Worm (Caenorhabditis elegans): ENCODE data around the gene F14B8.6.

Gene F14B8.6

ce11 chrX:6946789-6947188, 14.6 kb upstream of the F14B8.6 start:
- TF ChIP-seq T22C8.4 (GFP tag; IDR thresholded peaks at IDR 0.05), result no peak
- no peak for TF ChIP-seq cog-1 (tag; optimal IDR thresholded peaks at IDR 0.05)
- no peak for TF ChIP-seq klf-2 (GFP tag; conservative IDR thresholded peaks at IDR 0.05)
- TF ChIP-seq tab-1 (GFP tag; IDR thresholded peaks at IDR 0.05), result no peak
- no peak for TF ChIP-seq ref-1 (GFP tag; conservative IDR thresholded peaks at IDR 0.05)
- no peak for TF ChIP-seq flt-1 (GFP tag; IDR thresholded peaks at IDR 0.05)
- TF ChIP-seq med-1 (GFP tag; optimal IDR thresholded peaks at IDR 0.05; ENCODE audit: insufficient read depth), result no peak
- no peak for TF ChIP-seq ztf-29 (GFP tag; IDR thresholded peaks at IDR 0.05)
- TF ChIP-seq ztf-23 (GFP tag; IDR thresholded peaks at IDR 0.05), result no peak

DNA sequence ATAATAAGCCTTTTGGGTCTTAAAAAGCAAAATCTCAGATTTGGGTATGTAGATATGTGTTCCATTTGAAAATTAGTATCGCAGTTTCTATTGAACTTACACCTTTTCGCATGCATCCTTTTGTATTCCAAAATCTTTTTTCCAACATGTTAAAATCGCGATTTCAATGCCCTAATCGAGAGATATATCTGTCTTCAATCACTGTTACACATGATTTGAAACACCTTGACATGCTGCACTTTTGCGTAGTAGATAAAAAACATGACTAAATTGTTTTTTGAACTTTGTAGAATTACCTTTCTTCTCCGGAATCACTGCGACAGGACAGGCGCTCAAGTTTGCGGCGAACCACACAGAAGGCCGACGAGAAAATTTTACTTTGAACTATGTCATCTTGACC, 9.5 kb upstream of the F14B8.6 start:
- no peak for TF ChIP-seq klf-2 (GFP tag; conservative IDR thresholded peaks at IDR 0.05)
- TF ChIP-seq flt-1 (GFP tag; IDR thresholded peaks at IDR 0.05), result no peak

ce11 chrX:6940775-6941174, 8.6 kb upstream of the F14B8.6 start:
- TF ChIP-seq tab-1 (GFP tag; IDR thresholded peaks at IDR 0.05) (no peak), flt-1 (GFP tag; IDR thresholded peaks at IDR 0.05) (no peak), med-1 (GFP tag; optimal IDR thresholded peaks at IDR 0.05; ENCODE audit: insufficient read depth) (no peak), cog-1 (tag; optimal IDR thresholded peaks at IDR 0.05) (no peak), klf-2 (GFP tag; conservative IDR thresholded peaks at IDR 0.05) (no peak), ztf-29 (GFP tag; IDR thresholded peaks at IDR 0.05) (no peak), T22C8.4 (GFP tag; IDR thresholded peaks at IDR 0.05) (no peak), ztf-23 (GFP tag; IDR thresholded peaks at IDR 0.05) (no peak), ref-1 (GFP tag; conservative IDR thresholded peaks at IDR 0.05) (no peak)

DNA sequence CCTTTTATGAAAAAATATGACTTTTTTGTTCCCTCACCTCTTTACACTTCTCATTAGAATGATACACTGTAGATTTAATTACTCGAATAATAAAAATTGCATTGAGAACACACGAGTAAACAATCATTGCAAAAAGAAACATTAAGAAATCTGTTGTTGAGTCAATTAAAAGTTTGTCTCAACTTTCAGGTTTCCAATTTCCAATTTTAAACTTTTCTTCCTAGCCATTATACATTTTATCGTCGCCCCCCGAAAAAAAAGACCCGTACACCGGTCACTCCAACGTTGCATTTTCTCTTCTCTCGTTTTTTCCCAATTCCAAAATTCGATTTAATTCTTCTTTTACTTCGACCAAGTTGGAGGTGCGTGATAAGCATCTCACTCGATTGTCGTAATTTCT, 7.7 kb upstream of the F14B8.6 start, which contains the start of gene C16E9.1:
Gene C16E9.1, plus strand, starts transcription at position 301 of the 400 bp plus-strand sequence.
- TF ChIP-seq flt-1 (GFP tag; IDR thresholded peaks at IDR 0.05) (no peak), ztf-29 (GFP tag; IDR thresholded peaks at IDR 0.05) (no peak), cog-1 (tag; optimal IDR thresholded peaks at IDR 0.05) (no peak), med-1 (GFP tag; optimal IDR thresholded peaks at IDR 0.05; ENCODE audit: insufficient read depth) (no peak), T22C8.4 (GFP tag; IDR thresholded peaks at IDR 0.05) (no peak), ref-1 (GFP tag; conservative IDR thresholded peaks at IDR 0.05) (no peak), tab-1 (GFP tag; IDR thresholded peaks at IDR 0.05) (no peak), ztf-23 (GFP tag; IDR thresholded peaks at IDR 0.05) (no peak), klf-2 (GFP tag; conservative IDR thresholded peaks at IDR 0.05) (no peak)

- no peak for TF ChIP-seq T22C8.4 (GFP tag; IDR thresholded peaks at IDR 0.05)
- no peak for TF ChIP-seq tab-1 (GFP tag; IDR thresholded peaks at IDR 0.05)
- TF ChIP-seq ztf-23 (GFP tag; IDR thresholded peaks at IDR 0.05), result no peak
- no peak for TF ChIP-seq klf-2 (GFP tag; conservative IDR thresholded peaks at IDR 0.05)
- no peak for TF ChIP-seq flt-1 (GFP tag; IDR thresholded peaks at IDR 0.05)
- TF ChIP-seq med-1 (GFP tag; optimal IDR thresholded peaks at IDR 0.05; ENCODE audit: insufficient read depth), result no peak
- no peak for TF ChIP-seq ztf-29 (GFP tag; IDR thresholded peaks at IDR 0.05)
- no peak for TF ChIP-seq ref-1 (GFP tag; conservative IDR thresholded peaks at IDR 0.05)
Observed at ce11 chrX:6937742-6938141, 5.5 kb upstream of the F14B8.6 start.

ce11 chrX:6935430-6935829, 3.2 kb upstream of the F14B8.6 start, which contains the start of gene C16E9.2:
C16E9.2 (plus strand) TSS chrX:6935730.
- TF ChIP-seq klf-2 (GFP tag; conservative IDR thresholded peaks at IDR 0.05), result no peak
- no peak for TF ChIP-seq cog-1 (tag; optimal IDR thresholded peaks at IDR 0.05)

- TF ChIP-seq ztf-23 (GFP tag; IDR thresholded peaks at IDR 0.05), result no peak
- no peak for TF ChIP-seq T22C8.4 (GFP tag; IDR thresholded peaks at IDR 0.05)
- TF ChIP-seq flt-1 (GFP tag; IDR thresholded peaks at IDR 0.05), result no peak; the same call in 1 of the 2 replicates
Observed at ce11 chrX:6934453-6934852, 2.2 kb upstream of the F14B8.6 start.

DNA sequence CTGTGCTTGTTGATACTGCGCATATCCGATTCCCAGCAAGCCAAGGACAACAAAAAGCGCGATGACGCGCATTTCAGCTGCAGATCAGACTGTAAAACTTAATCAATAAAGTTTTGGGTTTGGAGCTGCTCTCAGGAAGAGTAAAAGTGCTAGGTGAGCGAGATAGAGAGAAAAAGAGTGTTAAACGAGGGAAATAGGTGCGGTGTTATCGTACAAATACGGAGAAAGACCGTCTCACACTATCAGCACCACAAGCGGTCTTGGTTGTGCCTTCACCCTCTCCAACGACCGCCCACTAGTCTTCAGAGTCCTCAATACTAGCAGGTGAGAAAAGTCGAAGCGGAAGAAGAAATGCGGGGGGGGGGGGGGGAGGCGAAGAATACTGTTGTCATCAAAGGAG, 3.6 kb downstream of the F14B8.6 start, which contains the start of gene F14B8.5:
Gene F14B8.5, minus strand, starts transcription at position 127 of the 400 bp plus-strand sequence.
- TF ChIP-seq T22C8.4 (GFP tag; IDR thresholded peaks at IDR 0.05) (no peak), tab-1 (GFP tag; IDR thresholded peaks at IDR 0.05) (no peak), ref-1 (GFP tag; conservative IDR thresholded peaks at IDR 0.05) (no peak), cog-1 (tag; optimal IDR thresholded peaks at IDR 0.05) (no peak), med-1 (GFP tag; optimal IDR thresholded peaks at IDR 0.05; ENCODE audit: insufficient read depth) (no peak), klf-2 (GFP tag; conservative IDR thresholded peaks at IDR 0.05) (no peak), flt-1 (GFP tag; IDR thresholded peaks at IDR 0.05) (no peak), ztf-29 (GFP tag; IDR thresholded peaks at IDR 0.05) (no peak), ztf-23 (GFP tag; IDR thresholded peaks at IDR 0.05) (no peak)

ce11 chrX:6926952-6927351, 5.3 kb downstream of the F14B8.6 start:
- TF ChIP-seq ztf-29 (GFP tag; IDR thresholded peaks at IDR 0.05) (no peak), cog-1 (tag; optimal IDR thresholded peaks at IDR 0.05) (no peak), klf-2 (GFP tag; conservative IDR thresholded peaks at IDR 0.05) (no peak), flt-1 (GFP tag; IDR thresholded peaks at IDR 0.05) (no peak), med-1 (GFP tag; optimal IDR thresholded peaks at IDR 0.05; ENCODE audit: insufficient read depth) (no peak), ztf-23 (GFP tag; IDR thresholded peaks at IDR 0.05) (no peak), tab-1 (GFP tag; IDR thresholded peaks at IDR 0.05) (no peak), T22C8.4 (GFP tag; IDR thresholded peaks at IDR 0.05) (no peak), ref-1 (GFP tag; conservative IDR thresholded peaks at IDR 0.05) (no peak)

ce11 chrX:6924461-6924860, 7.8 kb downstream of the F14B8.6 start, which contains the start of gene otpl-3:
otpl-3 (minus strand) TSS chrX:6924764.
- TF ChIP-seq T22C8.4 (GFP tag; IDR thresholded peaks at IDR 0.05), result no peak
- no peak for TF ChIP-seq med-1 (GFP tag; optimal IDR thresholded peaks at IDR 0.05; ENCODE audit: insufficient read depth)
- no peak for TF ChIP-seq ref-1 (GFP tag; conservative IDR thresholded peaks at IDR 0.05)
- TF ChIP-seq ztf-23 (GFP tag; IDR thresholded peaks at IDR 0.05), result no peak
- no peak for TF ChIP-seq ztf-29 (GFP tag; IDR thresholded peaks at IDR 0.05)
- no peak for TF ChIP-seq flt-1 (GFP tag; IDR thresholded peaks at IDR 0.05)
- no peak for TF ChIP-seq tab-1 (GFP tag; IDR thresholded peaks at IDR 0.05)
- no peak for TF ChIP-seq klf-2 (GFP tag; conservative IDR thresholded peaks at IDR 0.05)
- TF ChIP-seq cog-1 (tag; optimal IDR thresholded peaks at IDR 0.05), result no peak

Measured in whole organism, midembryonic.